Worm (Caenorhabditis elegans): ENCODE measurements around the gene R08C7.8.
A peak's percentile ranks its signal among the peaks of the same experiment; 100 is the strongest.

Gene R08C7.8

ce11 chrIV:4393488-4393887, 40.9 kb downstream of the R08C7.8 start (continued):
- peak; percentile 75 for TF ChIP-seq D2030.7 (GFP tag; IDR thresholded peaks at IDR 0.05)
- no peak for TF ChIP-seq attf-3 (GFP tag; conservative IDR thresholded peaks at IDR 0.05)
- peak; percentile 48; the same call in 1 of the 2 replicates for TF ChIP-seq hsf-1 (GFP tag; IDR thresholded peaks at IDR 0.05)
- no peak for TF ChIP-seq F57A8.1 (GFP tag; optimal IDR thresholded peaks at IDR 0.05)
- TF ChIP-seq snpc-4 (GFP tag; optimal IDR thresholded peaks at IDR 0.05), result peak; percentile 6
- TF ChIP-seq snpc-4 (tag; optimal IDR thresholded peaks at IDR 0.05), result peak in 1 of 4 experiments; percentile 56
- no peak for TF ChIP-seq nfya-1 (tag; optimal IDR thresholded peaks at IDR 0.05; ENCODE audit: borderline replicate concordance, insufficient read depth)
- TF ChIP-seq xnd-1 (tag; optimal IDR thresholded peaks at IDR 0.05), result peak; percentile 87
- TF ChIP-seq ceh-27 (GFP tag; optimal IDR thresholded peaks at IDR 0.05), result no peak
- TF ChIP-seq unc-62 (GFP tag; optimal IDR thresholded peaks at IDR 0.05), result no peak
- TF ChIP-seq ceh-91 (GFP tag; IDR thresholded peaks at IDR 0.05), result peak; percentile 63
- 0 out of 2 replicates have a peak, but pooled peaks have one; percentile 5 for TF ChIP-seq B0019.2 (GFP tag; conservative IDR thresholded peaks at IDR 0.05)

- TF ChIP-seq Y53F4B.3 (GFP tag; IDR thresholded peaks at IDR 0.05) (peak; percentile 59; the same call in 1 of the 2 replicates), Y53G8AR.9 (GFP tag; conservative IDR thresholded peaks at IDR 0.05) (peak; percentile 99), nhr-80 (tag; optimal IDR thresholded peaks at IDR 0.05) (peak; percentile 84), sdz-38 (tag; optimal IDR thresholded peaks at IDR 0.05) (no peak), egrh-3 (GFP tag; IDR thresholded peaks at IDR 0.05) (peak; percentile 69), efl-1 (GFP tag; optimal IDR thresholded peaks at IDR 0.05) (peak; percentile 89), snpc-1.1 (tag; optimal IDR thresholded peaks at IDR 0.05; ENCODE audit: insufficient read depth) (no peak), rec-8 (tag; optimal IDR thresholded peaks at IDR 0.05) (no peak), Y56A3A.18 (GFP tag; IDR thresholded peaks at IDR 0.05) (peak; percentile 67; the same call in 1 of the 2 replicates), D2030.7 (GFP tag; IDR thresholded peaks at IDR 0.05) (peak; percentile 97), lin-54 (GFP tag; optimal IDR thresholded peaks at IDR 0.05) (peak; percentile 99), him-1 (tag; optimal IDR thresholded peaks at IDR 0.05) (peak; percentile 87), lsl-1 (GFP tag; optimal IDR thresholded peaks at IDR 0.05) (peak; percentile 83), aptf-3 (GFP tag; IDR thresholded peaks at IDR 0.05) (no peak), nfya-1 (tag; optimal IDR thresholded peaks at IDR 0.05; ENCODE audit: borderline replicate concordance, insufficient read depth) (no peak), ceh-79 (tag; optimal IDR thresholded peaks at IDR 0.05) (no peak), mes-4 (tag; optimal IDR thresholded peaks at IDR 0.05) (no peak), bed-2 (GFP tag; IDR thresholded peaks at IDR 0.05) (0 out of 2 replicates have a peak, but pooled peaks have one; percentile 52), chd-7 (tag; optimal IDR thresholded peaks at IDR 0.05) (peak; percentile 72), zim-3 (tag; optimal IDR thresholded peaks at IDR 0.05) (no peak), athp-1 (tag; optimal IDR thresholded peaks at IDR 0.05) (peak; percentile 81), zfh-2 (GFP tag; conservative IDR thresholded peaks at IDR 0.05) (peak; percentile 55; the same call in 1 of the 2 replicates), tlf-1 (GFP tag; optimal IDR thresholded peaks at IDR 0.05) (peak; percentile 98), mel-28 (tag; optimal IDR thresholded peaks at IDR 0.05; ENCODE audit: borderline replicate concordance) (peak; percentile 24), F22D6.2 (tag; optimal IDR thresholded peaks at IDR 0.05) (peak; percentile 75), B0035.1 (tag; optimal IDR thresholded peaks at IDR 0.05) (peak; percentile 36), tbp1 (GFP tag; optimal IDR thresholded peaks at IDR 0.05) (peak; percentile 75), ets-4 (GFP tag; optimal IDR thresholded peaks at IDR 0.05) (peak; percentile 55), dpl-1 (GFP tag; optimal IDR thresholded peaks at IDR 0.05) (peak; percentile 82), attf-3 (GFP tag; conservative IDR thresholded peaks at IDR 0.05) (peak; percentile 87), madf-10 (tag; optimal IDR thresholded peaks at IDR 0.05) (peak; percentile 76), aptf-2 (GFP tag; conservative IDR thresholded peaks at IDR 0.05) (peak; percentile 88), B0261.1 (tag; optimal IDR thresholded peaks at IDR 0.05) (no peak), B0336.3 (GFP tag; IDR thresholded peaks at IDR 0.05) (peak; percentile 90), madf-6 (GFP tag; IDR thresholded peaks at IDR 0.05) (peak; percentile 95), F55B11.4 (tag; optimal IDR thresholded peaks at IDR 0.05; ENCODE audit: borderline replicate concordance, insufficient read depth) (no peak), dox-1 (GFP tag; IDR thresholded peaks at IDR 0.05) (peak; percentile 98)
Measured at ce11 chrIV:4390438-4390894, 43.9 kb downstream of the R08C7.8 start, which contains the start of the genes rpl-7A and set-21. Gene rpl-7A (minus strand): TSS chrIV:4390590. Gene set-21 (plus strand): TSS chrIV:4390844.

Measured in whole organism, young adult.